Worm (Caenorhabditis elegans) whole organism, late embryonic: ENCODE data around the gene elpc-4.

Experiments
- K02D7.2 ChIP-seq: sonication (generic microtip); optimal IDR thresholded peaks from 2 replicates; lab custom pipeline; 2017; ENCODE audit warnings: mild to moderate bottlenecking, missing genetic modification characterization, missing compliant biosample characterization
- elt-2 ChIP-seq: sonication (generic microtip); optimal IDR thresholded peaks from 2 replicates; lab custom pipeline; 2016; ENCODE audit warnings: missing genetic modification reagents, missing genetic modification characterization, missing compliant biosample characterization
- hlh-30 ChIP-seq: sonication (generic microtip); optimal IDR thresholded peaks from 2 replicates; lab custom pipeline; 2017; ENCODE audit warnings: antibody characterized with exemption, missing genetic modification characterization, missing compliant biosample characterization; ENCODE audit not compliant: insufficient read depth
- nhr-11 ChIP-seq: fragments of 150-350 bp; optimal IDR thresholded peaks from 2 replicates; lab custom pipeline; 2014; ENCODE audit warnings: missing biosample characterization, missing genetic modification characterization
- ttx-3 ChIP-seq: sonication (generic microtip); optimal IDR thresholded peaks from 2 replicates; lab custom pipeline; 2016; ENCODE audit warnings: missing genetic modification reagents, missing genetic modification characterization, missing compliant biosample characterization

ce11 chrIV:8042005-8042404 lies 25.2 kb downstream of the elpc-4 start:
- TF ChIP-seq elt-2 (tag; lab: Kevin White, UChicago): no peak
- no peak for TF ChIP-seq nhr-11 (tag; lab: Kevin White, UChicago)
- TF ChIP-seq hlh-30 (tag; lab: Kevin White, UChicago): no peak
- no peak for TF ChIP-seq K02D7.2 (tag; lab: Kevin White, UChicago)
- TF ChIP-seq ttx-3 (tag; lab: Kevin White, UChicago): no peak
